Worm (Caenorhabditis elegans): ENCODE results near the gene nhr-268.

The nhr-268 gene

DNA sequence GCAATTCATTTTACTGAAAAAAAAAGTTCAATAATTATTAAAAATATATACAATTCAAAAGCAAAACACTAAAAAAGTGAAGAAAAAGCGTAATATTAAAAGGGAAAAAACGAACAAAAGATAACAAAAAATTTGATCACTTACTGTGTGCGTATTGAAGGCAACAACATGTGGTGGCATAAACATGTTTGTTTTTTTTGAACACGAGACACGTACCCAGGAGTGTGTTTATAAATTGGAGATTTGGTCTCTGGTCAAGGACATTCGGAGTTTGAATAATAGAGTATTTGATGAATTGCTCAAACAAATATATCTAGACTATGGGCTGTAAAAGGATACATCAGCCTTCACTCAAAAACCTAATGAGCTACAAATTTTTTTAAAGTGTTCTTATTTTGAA is 25.6 kb downstream of the nhr-268 start:
- TF ChIP-seq W03F9.2 (tag; optimal IDR thresholded peaks at IDR 0.05) (no peak), him-1 (tag; optimal IDR thresholded peaks at IDR 0.05) (no peak), dao-5 (tag; optimal IDR thresholded peaks at IDR 0.05) (no peak)

DNA sequence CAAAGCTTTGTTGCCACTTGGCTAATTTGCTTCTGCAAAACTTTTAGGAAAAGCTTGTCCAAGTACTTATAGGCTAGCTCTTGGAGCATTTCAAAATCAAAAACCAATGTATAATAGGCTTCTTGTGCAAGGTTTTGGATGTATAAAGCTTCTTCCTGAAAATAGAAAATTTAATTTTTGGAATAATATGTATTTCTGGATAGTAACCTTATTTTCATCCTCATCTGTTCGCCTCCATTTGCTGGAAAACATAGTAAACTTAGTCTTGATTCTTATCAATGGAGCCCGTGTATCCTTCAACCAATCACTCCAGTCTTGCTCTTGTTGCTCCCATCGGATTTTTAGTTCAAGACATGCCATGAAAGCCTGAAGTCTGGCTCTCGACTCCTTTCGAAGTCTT is 26.6 kb downstream of the nhr-268 start, which contains the start of gene Y6E2A.4:
Gene Y6E2A.4 (minus strand): TSS at position 101 of the 400 bp plus-strand sequence.
- TF ChIP-seq W03F9.2 (tag; optimal IDR thresholded peaks at IDR 0.05): no peak
- TF ChIP-seq him-1 (tag; optimal IDR thresholded peaks at IDR 0.05): no peak
- TF ChIP-seq dao-5 (tag; optimal IDR thresholded peaks at IDR 0.05): no peak

- no peak for TF ChIP-seq W03F9.2 (tag; optimal IDR thresholded peaks at IDR 0.05)
- no peak for TF ChIP-seq dao-5 (tag; optimal IDR thresholded peaks at IDR 0.05)
- TF ChIP-seq him-1 (tag; optimal IDR thresholded peaks at IDR 0.05): no peak
These were observed 28.5 kb downstream of the nhr-268 start, which contains the start of gene Y6E2A.5 for ce11 chrV:15718562-15718961. TSS of gene Y6E2A.5 (minus strand) at chrV:15718662.

DNA sequence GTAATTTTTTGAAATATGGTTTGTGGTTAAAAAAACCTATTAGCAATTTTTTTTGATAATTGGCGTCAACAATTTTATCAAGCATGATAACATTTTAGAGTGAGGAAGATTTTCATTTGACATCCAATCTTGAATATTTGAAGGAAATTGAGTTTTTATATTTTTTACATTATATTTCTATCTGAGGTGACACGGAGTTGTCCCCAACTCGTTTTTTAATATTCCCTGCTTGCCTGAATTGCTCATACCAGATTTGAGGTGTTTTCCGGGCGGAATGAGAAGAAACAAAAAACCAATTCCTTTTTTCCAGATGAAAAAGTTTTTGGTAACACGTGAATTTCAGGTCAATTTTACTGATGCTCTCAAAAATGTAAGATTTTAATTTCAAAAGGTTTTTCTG is 29.5 kb downstream of the nhr-268 start, which contains the start of gene Y6E2A.7:
Gene Y6E2A.7 (plus strand): TSS at position 301 of the 400 bp plus-strand sequence.
- TF ChIP-seq dao-5 (tag; optimal IDR thresholded peaks at IDR 0.05): no peak
- no peak for TF ChIP-seq him-1 (tag; optimal IDR thresholded peaks at IDR 0.05)
- TF ChIP-seq W03F9.2 (tag; optimal IDR thresholded peaks at IDR 0.05): no peak

- TF ChIP-seq dao-5 (tag; optimal IDR thresholded peaks at IDR 0.05) (no peak), W03F9.2 (tag; optimal IDR thresholded peaks at IDR 0.05) (no peak), him-1 (tag; optimal IDR thresholded peaks at IDR 0.05) (no peak)
These were observed 31.4 kb downstream of the nhr-268 start for ce11 chrV:15721431-15721830.

- TF ChIP-seq W03F9.2 (tag; optimal IDR thresholded peaks at IDR 0.05): no peak
- no peak for TF ChIP-seq dao-5 (tag; optimal IDR thresholded peaks at IDR 0.05)
- TF ChIP-seq him-1 (tag; optimal IDR thresholded peaks at IDR 0.05): no peak
These were observed 31.8 kb downstream of the nhr-268 start, which contains the start of gene srh-140 for ce11 chrV:15721888-15722287. TSS of gene srh-140 (plus strand) at chrV:15722188.

ce11 chrV:15726610-15727009 is 36.6 kb downstream of the nhr-268 start, which contains the start of the genes irld-57 and sfxn-1.3:
TSS of gene irld-57 (minus strand) at chrV:15726710.
TSS of gene sfxn-1.3 (plus strand) at chrV:15726841.
- no peak for TF ChIP-seq dao-5 (tag; optimal IDR thresholded peaks at IDR 0.05)
- TF ChIP-seq him-1 (tag; optimal IDR thresholded peaks at IDR 0.05): no peak
- TF ChIP-seq W03F9.2 (tag; optimal IDR thresholded peaks at IDR 0.05): no peak

DNA sequence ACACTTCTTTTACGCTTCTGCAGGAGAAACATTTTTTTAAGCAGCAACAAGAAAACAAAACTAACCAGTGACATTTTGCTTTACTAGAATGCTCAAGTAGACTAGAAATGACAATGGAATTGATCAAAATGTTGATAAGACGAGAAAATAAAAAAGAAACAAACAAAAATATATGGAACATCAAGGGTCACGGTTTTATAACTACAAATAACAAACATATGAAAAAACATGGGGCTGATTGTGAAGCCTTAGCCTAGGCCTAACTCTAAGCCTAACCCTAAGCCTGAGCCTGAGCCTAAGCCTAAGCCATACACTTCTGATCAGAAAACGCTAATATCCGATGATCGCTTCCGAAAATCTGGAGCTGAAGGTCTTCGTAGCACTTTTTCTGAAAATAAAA is 40.4 kb downstream of the nhr-268 start, which contains the start of gene Y6E2A.10:
Gene Y6E2A.10 (minus strand): TSS at position 101 of the 400 bp plus-strand sequence.
- no peak for TF ChIP-seq dao-5 (tag; optimal IDR thresholded peaks at IDR 0.05)
- no peak for TF ChIP-seq W03F9.2 (tag; optimal IDR thresholded peaks at IDR 0.05)
- TF ChIP-seq him-1 (tag; optimal IDR thresholded peaks at IDR 0.05): no peak

- TF ChIP-seq him-1 (tag; optimal IDR thresholded peaks at IDR 0.05): no peak
- no peak for TF ChIP-seq dao-5 (tag; optimal IDR thresholded peaks at IDR 0.05)
- no peak for TF ChIP-seq W03F9.2 (tag; optimal IDR thresholded peaks at IDR 0.05)
These were observed 42.2 kb downstream of the nhr-268 start, which contains the start of gene str-38 for ce11 chrV:15732209-15732608. TSS of gene str-38 (minus strand) at chrV:15732309.

DNA sequence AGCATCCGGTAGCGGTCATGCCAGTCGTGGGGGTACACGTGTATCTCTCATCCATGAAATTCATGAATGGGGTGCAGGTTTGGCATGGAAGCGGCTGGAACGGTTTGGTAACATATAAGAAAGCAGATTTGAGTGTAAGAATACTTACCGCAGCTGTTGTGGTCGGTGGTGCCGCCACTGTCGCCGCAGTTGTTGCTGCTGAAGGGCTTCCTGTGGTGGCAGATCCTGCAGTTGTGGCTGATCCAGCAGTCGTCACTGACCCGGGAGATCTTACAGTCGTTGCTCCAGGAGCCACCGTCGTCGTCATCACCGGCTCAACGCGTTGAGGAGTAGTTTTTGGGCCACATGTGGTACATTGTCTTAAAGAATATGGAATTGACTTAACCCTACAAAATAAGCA is 43.0 kb downstream of the nhr-268 start:
- TF ChIP-seq W03F9.2 (tag; optimal IDR thresholded peaks at IDR 0.05) (no peak), dao-5 (tag; optimal IDR thresholded peaks at IDR 0.05) (no peak), him-1 (tag; optimal IDR thresholded peaks at IDR 0.05) (no peak)

- TF ChIP-seq W03F9.2 (tag; optimal IDR thresholded peaks at IDR 0.05): no peak
- no peak for TF ChIP-seq dao-5 (tag; optimal IDR thresholded peaks at IDR 0.05)
- no peak for TF ChIP-seq him-1 (tag; optimal IDR thresholded peaks at IDR 0.05)
These were observed 43.5 kb downstream of the nhr-268 start, which contains the start of gene T23D5.3 for ce11 chrV:15733568-15733967. TSS of gene T23D5.3 (minus strand) at chrV:15733668.

DNA sequence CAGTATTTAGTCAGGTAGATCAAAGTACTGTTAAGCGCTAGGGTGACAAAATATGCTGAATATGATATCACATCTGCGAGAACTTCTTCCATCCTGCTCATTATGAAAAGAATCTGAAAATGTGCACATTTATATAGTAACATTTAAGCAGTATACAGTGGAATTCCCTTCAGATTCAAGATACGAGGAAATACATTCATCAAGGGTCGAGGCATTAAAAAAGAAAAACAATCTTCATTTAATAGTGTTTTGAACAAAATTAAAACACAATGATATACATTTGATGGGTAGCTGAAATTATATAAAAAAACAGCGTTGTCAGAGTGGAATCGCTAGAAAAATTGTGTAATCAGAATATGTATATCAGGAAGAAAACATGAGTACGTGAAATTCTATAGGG is 45.7 kb downstream of the nhr-268 start, which contains the start of gene str-27:
Gene str-27 (minus strand): TSS at position 101 of the 400 bp plus-strand sequence.
- TF ChIP-seq him-1 (tag; optimal IDR thresholded peaks at IDR 0.05) (no peak), W03F9.2 (tag; optimal IDR thresholded peaks at IDR 0.05) (no peak), dao-5 (tag; optimal IDR thresholded peaks at IDR 0.05) (no peak)

Data from whole organism, L4/young adult.